Worm (Caenorhabditis elegans): ENCODE data around the gene npr-22.

ce11 chrIV:8534997-8535414 is 24.2 kb upstream of the npr-22 start:
- TF ChIP-seq tbx-2 (tag; optimal IDR thresholded peaks at IDR 0.05) (no peak), pha-4 (tag; optimal IDR thresholded peaks at IDR 0.05) (no peak), pqm-1 (tag; optimal IDR thresholded peaks at IDR 0.05) (no peak), K09A11.1 (tag; optimal IDR thresholded peaks at IDR 0.05; ENCODE audit: insufficient read depth) (no peak), fkh-10 (GFP tag; optimal IDR thresholded peaks at IDR 0.05) (no peak), che-1 (tag; optimal IDR thresholded peaks at IDR 0.05) (no peak), C08G9.2 (tag; optimal IDR thresholded peaks at IDR 0.05) (no peak), tbx-7 (tag; optimal IDR thresholded peaks at IDR 0.05) (no peak), unc-3 (GFP tag; conservative IDR thresholded peaks at IDR 0.05) (no peak), unc-3 (tag; optimal IDR thresholded peaks at IDR 0.05) (no peak)
